Fruit fly (Drosophila melanogaster) whole organism, prepupa: ENCODE data around the gene EMC4.

Source experiments
- Hr4 ChIP-seq: fragments of 200-800 bp; sonication (Bioruptor generic); optimal IDR thresholded peaks from 3 replicates; lab custom pipeline; 2016; ENCODE audit warnings: missing biosample characterization, missing genetic modification characterization
- achi ChIP-seq: fragments of 200-800 bp; sonication (Bioruptor generic); optimal IDR thresholded peaks from 3 replicates; lab custom pipeline; 2016; ENCODE audit warnings: missing biosample characterization, missing genetic modification characterization
- fkh ChIP-seq: fragments of 200-800 bp; sonication (Bioruptor generic); optimal IDR thresholded peaks from 3 replicates; lab custom pipeline; 2017; ENCODE audit warnings: missing biosample characterization, mild to moderate bottlenecking, missing genetic modification characterization, moderate library complexity

dm6 chr3L:22898444-22898843, 30.4 kb upstream of the EMC4 start, which contains the start of gene CG11131:
- TF ChIP-seq fkh (GFP tag; lab: Kevin White, UChicago) (no peak), achi (GFP tag; lab: Kevin White, UChicago) (no peak), Hr4 (no peak)
